Worm (Caenorhabditis elegans) whole organism, L4/young adult: Measurements from ENCODE around the gene ador-1.

ENCODE experiments used
- W03F9.2 ChIP-seq: fragments of 150-350 bp; optimal IDR thresholded peaks from 2 replicates; lab custom pipeline; 2014; ENCODE audit warnings: missing biosample characterization, missing genetic modification characterization
- dao-5 ChIP-seq: sonication (generic microtip); optimal IDR thresholded peaks from 2 replicates; lab custom pipeline; 2016; ENCODE audit warnings: missing genotype, missing genetic modification characterization, moderate library complexity, missing compliant biosample characterization
- him-1 ChIP-seq: sonication (generic microtip); optimal IDR thresholded peaks from 2 replicates; lab custom pipeline; 2016; ENCODE audit warnings: missing genotype, missing genetic modification reagents, missing genetic modification characterization, missing compliant biosample characterization

ce11 chrII:12542594-12542997, 39.9 kb upstream of the ador-1 start:
- TF ChIP-seq him-1 (tag; lab: Kevin White, UChicago) = no peak
- no peak for TF ChIP-seq W03F9.2 (tag; lab: Kevin White, UChicago)
- TF ChIP-seq dao-5 (tag; lab: Kevin White, UChicago) = no peak
